Fruit fly (Drosophila melanogaster) whole organism, embryonic: ENCODE measurements around the gene srp.

Experiments used
- Atf3 ChIP-seq: fragments of 200-800 bp; sonication (Bioruptor generic); optimal IDR thresholded peaks from 3 replicates; lab custom pipeline; 2016; ENCODE audit warnings: missing biosample characterization, missing genetic modification characterization
- Awh ChIP-seq: fragments of 200-800 bp; sonication (Bioruptor generic); IDR thresholded peaks from 2 replicates; pipeline ENCODE4, ENCODE4 v1.3.6; 2022; ENCODE audit warnings: missing biosample characterization, missing genetic modification characterization
- BtbVII ChIP-seq: fragments of 200-800 bp; sonication (Bioruptor generic); optimal IDR thresholded peaks from 3 replicates; lab custom pipeline; 2017; ENCODE audit warnings: missing biosample characterization, mild to moderate bottlenecking, missing genetic modification characterization
- CG10209 ChIP-seq: fragments of 200-800 bp; sonication (Bioruptor generic); optimal IDR thresholded peaks from 3 replicates; lab custom pipeline; 2017; ENCODE audit warnings: missing biosample characterization, mild to moderate bottlenecking, missing genetic modification characterization, missing genetic modification reagents
- CG10274 ChIP-seq: fragments of 200-800 bp; sonication (Bioruptor generic); optimal IDR thresholded peaks from 3 replicates; lab custom pipeline; 2017; ENCODE audit warnings: missing biosample characterization, mild to moderate bottlenecking, missing genetic modification characterization
- CG10543 ChIP-seq: fragments of 200-800 bp; sonication (Bioruptor generic); optimal IDR thresholded peaks from 3 replicates; lab custom pipeline; 2017; ENCODE audit warnings: missing biosample characterization, mild to moderate bottlenecking, missing genetic modification characterization, moderate library complexity
- CG11247 ChIP-seq: fragments of 200-800 bp; sonication (Bioruptor generic); IDR thresholded peaks from 2 replicates; pipeline ENCODE4 v1.3.6; 2022; ENCODE audit warnings: missing biosample characterization, missing genetic modification characterization
- CG1233 ChIP-seq: fragments of 200-800 bp; sonication (Bioruptor generic); optimal IDR thresholded peaks from 4 replicates; lab custom pipeline; 2018; ENCODE audit warnings: missing biosample characterization, mild to moderate bottlenecking, missing genetic modification characterization
- CG14441 ChIP-seq: fragments of 200-800 bp; sonication (Bioruptor generic); IDR thresholded peaks from 2 replicates; pipeline ENCODE4 v1.3.6; 2022; ENCODE audit warnings: missing biosample characterization, missing genetic modification characterization
- CG15269 ChIP-seq: fragments of 200-800 bp; sonication (Bioruptor generic); optimal IDR thresholded peaks from 2 replicates; lab custom pipeline; 2018; ENCODE audit warnings: missing biosample characterization, mild to moderate bottlenecking, missing genetic modification characterization, moderate library complexity
- CG1529 ChIP-seq: fragments of 200-800 bp; sonication (Bioruptor generic); optimal IDR thresholded peaks from 3 replicates; lab custom pipeline; 2018; ENCODE audit warnings: missing biosample characterization, missing genetic modification characterization
- CG15696 ChIP-seq: fragments of 200-800 bp; sonication (Bioruptor generic); optimal IDR thresholded peaks from 2 replicates; lab custom pipeline; 2019; ENCODE audit warnings: missing biosample characterization, mild to moderate bottlenecking, missing genetic modification characterization, moderate library complexity
- CG18476 ChIP-seq: fragments of 200-800 bp; sonication (Bioruptor generic); optimal IDR thresholded peaks from 2 replicates; lab custom pipeline; 2016; ENCODE audit warnings: missing biosample characterization, mild to moderate bottlenecking, missing genetic modification characterization
- CG34376 ChIP-seq: fragments of 200-800 bp; sonication (Bioruptor generic); optimal IDR thresholded peaks from 2 replicates; lab custom pipeline; 2018; ENCODE audit warnings: missing biosample characterization, mild to moderate bottlenecking, missing genetic modification characterization
- CG4360 ChIP-seq: fragments of 200-800 bp; sonication (Bioruptor generic); IDR thresholded peaks from 2 replicates; pipeline ENCODE4 v1.3.6; 2022; ENCODE audit warnings: missing biosample characterization, missing genetic modification characterization
- CG7357 ChIP-seq: fragments of 200-800 bp; sonication (Bioruptor generic); IDR thresholded peaks from 3 replicates; pipeline ENCODE4 v1.3.6; 2022; ENCODE audit warnings: missing biosample characterization, missing genetic modification characterization
- CG7786 ChIP-seq: fragments of 200-800 bp; sonication (Bioruptor generic); optimal IDR thresholded peaks from 2 replicates; lab custom pipeline; 2016; ENCODE audit warnings: missing biosample characterization, missing genetic modification characterization
- CG8290 ChIP-seq, 3 experiments: fragments of 200-800 bp; sonication (Bioruptor generic); optimal IDR thresholded peaks; 2 replicates each; lab custom pipeline; 2016 to 2019; ENCODE audit warnings: missing biosample characterization in 3 of 3, missing genetic modification characterization in 3 of 3, mild to moderate bottlenecking in 2 of 3, moderate library complexity in 1 of 3
- D ChIP-seq, 2 experiments: fragments of 200-800 bp in 1 of 2; fragments of >200 bp in 1 of 2; sonication (Bioruptor generic) in 1 of 2; optimal IDR thresholded peaks; 2 replicates in 1 of 2; 3 replicates in 1 of 2; lab custom pipeline; 2017; ENCODE audit warnings: mild to moderate bottlenecking in 1 of 2, missing biosample characterization in 1 of 2, missing genetic modification characterization in 1 of 2, missing genetic modification reagents in 1 of 2
- Deaf1 ChIP-seq: fragments of 200-800 bp; optimal IDR thresholded peaks from 3 replicates; lab custom pipeline; 2019; ENCODE audit warnings: missing biosample characterization, mild to moderate bottlenecking, missing genetic modification characterization, moderate library complexity
- E2f2 ChIP-seq: fragments of 200-800 bp; sonication (Bioruptor generic); IDR thresholded peaks from 2 replicates; pipeline ENCODE4 v1.3.6; 2022; ENCODE audit warnings: missing biosample characterization, missing genetic modification characterization
- Ets65A ChIP-seq: fragments of 200-800 bp; sonication (Bioruptor generic); peaks from one replicate; lab custom pipeline; 2016; ENCODE audit warnings: missing biosample characterization, missing genetic modification characterization
- GATAe ChIP-seq: fragments of 200-800 bp; sonication (Bioruptor generic); conservative IDR thresholded peaks from 2 replicates; pipeline ENCODE4 v1.3.6; 2022; ENCODE audit warnings: missing biosample characterization, missing genetic modification characterization
- HLHmδ ChIP-seq: fragments of 200-800 bp; sonication (Bioruptor generic); optimal IDR thresholded peaks from 2 replicates; lab custom pipeline; 2018; ENCODE audit warnings: missing biosample characterization, mild to moderate bottlenecking, missing genetic modification characterization, moderate library complexity
- Hey ChIP-seq: fragments of 200-800 bp; sonication (Bioruptor generic); optimal IDR thresholded peaks from 3 replicates; lab custom pipeline; 2018; ENCODE audit warnings: missing biosample characterization, mild to moderate bottlenecking, missing genetic modification characterization
- Hr78 ChIP-seq, 2 experiments: fragments of 200-800 bp in 1 of 2; fragments of >200 bp in 1 of 2; sonication (Bioruptor generic) in 1 of 2; optimal IDR thresholded peaks; 2 replicates each; lab custom pipeline; 2017 to 2019; ENCODE audit warnings: missing biosample characterization in 2 of 2, missing genetic modification characterization in 2 of 2, mild to moderate bottlenecking in 1 of 2, moderate library complexity in 1 of 2
- Med ChIP-seq: fragments of 200-800 bp; sonication (Bioruptor generic); peaks from one replicate; lab custom pipeline; 2016; ENCODE audit warnings: missing biosample characterization, missing genetic modification characterization, mild to moderate bottlenecking, inconsistent platforms, moderate library complexity
- NC2α ChIP-seq: fragments of 200-800 bp; sonication (Bioruptor generic); optimal IDR thresholded peaks from 2 replicates; lab custom pipeline; 2016; ENCODE audit warnings: missing biosample characterization, missing genetic modification characterization
- NFAT ChIP-seq: fragments of 200-800 bp; sonication (Bioruptor generic); IDR thresholded peaks from 2 replicates; pipeline ENCODE4 v1.3.6; 2022; ENCODE audit warnings: missing biosample characterization, missing genetic modification characterization
- Nf-YB ChIP-seq: fragments of 200-800 bp; sonication (Bioruptor generic); optimal IDR thresholded peaks from 3 replicates; lab custom pipeline; 2019; ENCODE audit warnings: missing biosample characterization, mild to moderate bottlenecking, missing genetic modification characterization, moderate library complexity
- Nf-YC ChIP-seq: fragments of 200-800 bp; optimal IDR thresholded peaks from 3 replicates; lab custom pipeline; 2019; ENCODE audit warnings: missing biosample characterization, mild to moderate bottlenecking, missing genetic modification characterization, moderate library complexity
- NfI ChIP-seq: fragments of 200-800 bp; sonication (Bioruptor generic); optimal IDR thresholded peaks from 3 replicates; lab custom pipeline; 2018; ENCODE audit warnings: missing biosample characterization, mild to moderate bottlenecking, missing genetic modification characterization, moderate library complexity
- Tbp ChIP-seq: fragments of >200 bp; optimal IDR thresholded peaks from 2 replicates; lab custom pipeline; 2018; ENCODE audit warnings: missing biosample characterization, missing genetic modification characterization
- crol ChIP-seq: fragments of 200-800 bp; sonication (Bioruptor generic); IDR thresholded peaks from 2 replicates; pipeline ENCODE4 v1.3.6; 2022; ENCODE audit warnings: missing biosample characterization, missing genetic modification characterization
- cwo ChIP-seq: fragments of 200-800 bp; sonication (Bioruptor generic); optimal IDR thresholded peaks from 3 replicates; lab custom pipeline; 2017; ENCODE audit warnings: missing biosample characterization, missing genetic modification characterization, mild to moderate bottlenecking, moderate library complexity, missing genetic modification reagents
- dmrt99B ChIP-seq: fragments of 200-800 bp; sonication (Bioruptor generic); optimal IDR thresholded peaks from 2 replicates; lab custom pipeline; 2018; ENCODE audit warnings: missing biosample characterization, mild to moderate bottlenecking, missing genetic modification characterization, moderate library complexity
- fru ChIP-seq: fragments of >200 bp; optimal IDR thresholded peaks from 2 replicates; lab custom pipeline; 2017
- gcm ChIP-seq: fragments of 200-800 bp; sonication (Bioruptor generic); optimal IDR thresholded peaks from 2 replicates; lab custom pipeline; 2019; ENCODE audit warnings: missing biosample characterization, mild to moderate bottlenecking, missing genetic modification characterization, moderate library complexity
- grn ChIP-seq: fragments of 200-800 bp; sonication (Bioruptor generic); optimal IDR thresholded peaks from 3 replicates; lab custom pipeline; 2017; ENCODE audit warnings: missing biosample characterization, missing genetic modification characterization
- jing ChIP-seq: fragments of 200-800 bp; sonication (Bioruptor generic); optimal IDR thresholded peaks from 2 replicates; lab custom pipeline; 2018; ENCODE audit warnings: missing biosample characterization, mild to moderate bottlenecking, missing genetic modification characterization
- jumu ChIP-seq: fragments of 200-800 bp; sonication (Bioruptor generic); optimal IDR thresholded peaks from 3 replicates; lab custom pipeline; 2016; ENCODE audit warnings: missing biosample characterization, missing genetic modification characterization
- lab ChIP-seq: fragments of 200-800 bp; sonication (Bioruptor generic); optimal IDR thresholded peaks from 3 replicates; lab custom pipeline; 2017; ENCODE audit warnings: missing biosample characterization, missing genetic modification characterization, mild to moderate bottlenecking, moderate library complexity, missing genetic modification reagents
- mirr ChIP-seq: fragments of 200-800 bp; sonication (Bioruptor generic); optimal IDR thresholded peaks from 3 replicates; lab custom pipeline; 2018; ENCODE audit warnings: missing biosample characterization, mild to moderate bottlenecking, missing genetic modification characterization
- seq ChIP-seq: fragments of 200-800 bp; sonication (Bioruptor generic); IDR thresholded peaks from 2 replicates; pipeline ENCODE4 v1.3.6; 2022; ENCODE audit warnings: missing biosample characterization, missing genetic modification characterization
- sisA ChIP-seq: fragments of 200-800 bp; sonication (Bioruptor generic); IDR thresholded peaks from 2 replicates; pipeline ENCODE4 v1.3.6; 2022; ENCODE audit warnings: missing biosample characterization, missing genetic modification characterization

The srp gene

dm6 chr3R:16011698-16012332 lies 25.9 kb downstream of the srp start (continued):
- TF ChIP-seq sisA (GFP tag; lab: Robert Waterston, UW) (no peak), CG34376 (peak; percentile 38), NfI (GFP tag; lab: Kevin White, UChicago) (peak; percentile 11), fru (lab: Kevin White, UChicago) (no peak), Atf3 (GFP tag; lab: Kevin White, UChicago) (no peak), CG15269 (tag; lab: Kevin White, UChicago) (peak; percentile 13), NC2α (GFP tag; lab: Kevin White, UChicago) (no peak), CG11247 (no peak), CG8290 (GFP tag; optimal IDR thresholded peaks at IDR 0.05; lab: Kevin White, UChicago) (no peak), CG8290 (tag; optimal IDR thresholded peaks at IDR 0.05; lab: Kevin White, UChicago) (peak in 1 of 2 experiments; percentile 45), Deaf1 (tag; lab: Kevin White, UChicago) (peak; percentile 57), CG1233 (GFP tag; lab: Kevin White, UChicago) (peak; percentile 4), lab (GFP tag; lab: Kevin White, UChicago) (peak; percentile 65), crol (GFP tag; lab: Robert Waterston, UW) (peak; percentile 73), dmrt99B (peak; percentile 35), HLHmδ (GFP tag; lab: Kevin White, UChicago) (no peak), CG14441 (no peak), jing (no peak), CG15696 (tag; lab: Kevin White, UChicago) (no peak), D (optimal IDR thresholded peaks at IDR 0.05; lab: Kevin White, UChicago) (no peak), D (GFP tag; optimal IDR thresholded peaks at IDR 0.05; lab: Kevin White, UChicago) (no peak)

dm6 chr3R:16013580-16013979 lies 27.6 kb downstream of the srp start:
- TF ChIP-seq CG4360 (GFP tag; lab: Robert Waterston, UW) (no peak), Nf-YC (tag; lab: Kevin White, UChicago) (peak; percentile 90), jumu (GFP tag; lab: Kevin White, UChicago) (no peak), CG10209 (GFP tag; lab: Kevin White, UChicago) (no peak), Ets65A (GFP tag; lab: Kevin White, UChicago) (peak; percentile 38), Nf-YB (peak; percentile 94), seq (GFP tag; lab: Robert Waterston, UW) (peak; percentile 58; the same call in 1 of the 2 replicates), CG10274 (GFP tag; lab: Kevin White, UChicago) (no peak)

- no peak for TF ChIP-seq BtbVII (GFP tag; lab: Kevin White, UChicago)
- no peak for TF ChIP-seq CG1529
- TF ChIP-seq Tbp (GFP tag; lab: Kevin White, UChicago): no peak
- TF ChIP-seq CG7786: no peak
- TF ChIP-seq NFAT (GFP tag; lab: Robert Waterston, UW): no peak
- no peak for TF ChIP-seq Nf-YC (tag; lab: Kevin White, UChicago)
- TF ChIP-seq CG18476 (GFP tag; lab: Kevin White, UChicago): no peak
- peak; percentile 6 for TF ChIP-seq gcm (GFP tag; lab: Kevin White, UChicago)
- TF ChIP-seq mirr (GFP tag; lab: Kevin White, UChicago): peak; percentile 60
- TF ChIP-seq CG7357: 0 out of 3 replicates have a peak, but pooled peaks have one; percentile 19
- TF ChIP-seq CG10543 (GFP tag; lab: Kevin White, UChicago): no peak
- peak; percentile 2 for TF ChIP-seq Med (GFP tag; lab: Kevin White, UChicago)
- peak; percentile 52 for TF ChIP-seq CG34376
- TF ChIP-seq Awh (GFP tag; lab: Robert Waterston, UW): no peak
- TF ChIP-seq cwo: peak; percentile 90
- peak; percentile 77 for TF ChIP-seq grn (GFP tag; lab: Kevin White, UChicago)
- TF ChIP-seq Hey (tag; lab: Kevin White, UChicago): peak; percentile 83
- TF ChIP-seq E2f2 (GFP tag; lab: Robert Waterston, UW): no peak
- TF ChIP-seq Hr78 (GFP tag; optimal IDR thresholded peaks at IDR 0.05; lab: Kevin White, UChicago): peak in 1 of 2 experiments; percentile 1
- TF ChIP-seq GATAe (GFP tag; lab: Robert Waterston, UW): peak; percentile 86
These were observed 28.6 kb downstream of the srp start for dm6 chr3R:16014573-16014972.
